Worm (Caenorhabditis elegans) whole organism, late embryonic: ENCODE measurements around the gene hpo-10.

ENCODE experiments used
- F13H6.1 ChIP-seq: sonication (generic microtip); optimal IDR thresholded peaks from 2 replicates; lab custom pipeline; 2016; ENCODE audit warnings: missing genetic modification characterization, missing compliant biosample characterization
- ama-1 ChIP-seq: fragments of 150-350 bp; optimal IDR thresholded peaks from 2 replicates; lab custom pipeline; 2014
- ceh-14 ChIP-seq: sonication (generic microtip); optimal IDR thresholded peaks from 2 replicates; lab custom pipeline; 2016; ENCODE audit warnings: missing genotype, missing genetic modification characterization, missing compliant biosample characterization
- ceh-18 ChIP-seq: sonication (generic microtip); optimal IDR thresholded peaks from 2 replicates; lab custom pipeline; 2016; ENCODE audit warnings: missing genetic modification characterization, missing compliant biosample characterization
- ceh-19 ChIP-seq: fragments of 200-800 bp; sonication (Bioruptor generic); optimal IDR thresholded peaks from 2 replicates; lab custom pipeline; 2018; ENCODE audit warnings: mild to moderate bottlenecking, missing genetic modification characterization, missing compliant biosample characterization
- ceh-31 ChIP-seq: sonication (generic microtip); optimal IDR thresholded peaks from 2 replicates; lab custom pipeline; 2016; ENCODE audit warnings: missing genetic modification characterization, missing compliant biosample characterization
- ceh-45 ChIP-seq: fragments of 200-800 bp; sonication (Bioruptor generic); IDR thresholded peaks from 2 replicates; pipeline ENCODE4 v1.3.6; 2022; ENCODE audit warnings: missing genetic modification reagents, missing genetic modification characterization, missing compliant biosample characterization
- dmd-4 ChIP-seq: sonication (generic microtip); optimal IDR thresholded peaks from 2 replicates; lab custom pipeline; 2016; ENCODE audit warnings: borderline replicate concordance, missing genetic modification characterization, missing compliant biosample characterization
- dve-1 ChIP-seq: sonication (generic microtip); optimal IDR thresholded peaks from 2 replicates; lab custom pipeline; 2017; ENCODE audit warnings: antibody characterized with exemption, mild to moderate bottlenecking, missing genetic modification characterization, missing compliant biosample characterization
- ets-4 ChIP-seq: sonication (generic microtip); optimal IDR thresholded peaks from 2 replicates; lab custom pipeline; 2016; ENCODE audit warnings: missing genetic modification characterization, missing compliant biosample characterization
- fax-1 ChIP-seq: sonication (generic microtip); optimal IDR thresholded peaks from 2 replicates; lab custom pipeline; 2016; ENCODE audit warnings: missing genotype, missing genetic modification characterization, missing compliant biosample characterization
- hlh-13 ChIP-seq: fragments of 200-800 bp; sonication (Bioruptor generic); optimal IDR thresholded peaks from 2 replicates; lab custom pipeline; 2018; ENCODE audit warnings: mild to moderate bottlenecking, missing genetic modification characterization, missing compliant biosample characterization
- hlh-30 ChIP-seq: sonication (generic microtip); optimal IDR thresholded peaks from 2 replicates; lab custom pipeline; 2017; ENCODE audit warnings: antibody characterized with exemption, missing genetic modification characterization, missing compliant biosample characterization; ENCODE audit not compliant: insufficient read depth
- hlh-6 ChIP-seq: sonication (generic microtip); optimal IDR thresholded peaks from 2 replicates; lab custom pipeline; 2016; ENCODE audit warnings: missing genotype, missing genetic modification characterization, missing compliant biosample characterization
- lim-6 ChIP-seq: sonication (generic microtip); optimal IDR thresholded peaks from 2 replicates; lab custom pipeline; 2016; ENCODE audit warnings: missing genetic modification characterization, missing compliant biosample characterization
- mec-3 ChIP-seq: sonication (generic microtip); optimal IDR thresholded peaks from 2 replicates; lab custom pipeline; 2016; ENCODE audit warnings: borderline replicate concordance, missing genetic modification characterization, missing compliant biosample characterization
- nfya-1 ChIP-seq: sonication (generic microtip); optimal IDR thresholded peaks from 2 replicates; lab custom pipeline; 2017; ENCODE audit warnings: missing genetic modification characterization, mild to moderate bottlenecking, missing compliant biosample characterization, antibody characterized with exemption, moderate library complexity
- npax-4 ChIP-seq: sonication (generic microtip); optimal IDR thresholded peaks from 2 replicates; lab custom pipeline; 2016; ENCODE audit warnings: missing genetic modification characterization, missing compliant biosample characterization
- odd-2 ChIP-seq: sonication (generic microtip); optimal IDR thresholded peaks from 2 replicates; lab custom pipeline; 2017; ENCODE audit warnings: antibody characterized with exemption, mild to moderate bottlenecking, missing genetic modification characterization, missing compliant biosample characterization
- pat-9 ChIP-seq: fragments of 200-800 bp; sonication (Bioruptor generic); optimal IDR thresholded peaks from 2 replicates; lab custom pipeline; 2018; ENCODE audit warnings: mild to moderate bottlenecking, missing genetic modification characterization, moderate library complexity, missing compliant biosample characterization
- pax-1 ChIP-seq: fragments of 150-350 bp; optimal IDR thresholded peaks from 2 replicates; lab custom pipeline; 2014; ENCODE audit warnings: missing biosample characterization, missing genetic modification characterization
- ref-2 ChIP-seq: sonication (generic microtip); optimal IDR thresholded peaks from 2 replicates; lab custom pipeline; 2016; ENCODE audit warnings: missing genetic modification characterization, missing compliant biosample characterization
- rnt-1 ChIP-seq: sonication (generic microtip); optimal IDR thresholded peaks from 2 replicates; lab custom pipeline; 2016; ENCODE audit warnings: missing genetic modification characterization, missing compliant biosample characterization
- sdc-2 ChIP-seq: sonication (generic microtip); optimal IDR thresholded peaks from 2 replicates; lab custom pipeline; 2016; ENCODE audit warnings: missing genotype, missing genetic modification characterization, missing compliant biosample characterization
- sox-2 ChIP-seq: fragments of 200-800 bp; sonication (Bioruptor generic); IDR thresholded peaks from 2 replicates; pipeline ENCODE4 v1.3.6; 2022; ENCODE audit warnings: missing genetic modification reagents, missing genetic modification characterization, missing compliant biosample characterization
- sox-4 ChIP-seq: sonication (generic microtip); optimal IDR thresholded peaks from 2 replicates; lab custom pipeline; 2017; ENCODE audit warnings: mild to moderate bottlenecking, missing genetic modification characterization, inconsistent platforms, missing compliant biosample characterization
- syd-9 ChIP-seq: sonication (generic microtip); optimal IDR thresholded peaks from 2 replicates; lab custom pipeline; 2016; ENCODE audit warnings: mild to moderate bottlenecking, missing genetic modification characterization, moderate library complexity, missing compliant biosample characterization
- tbx-2 ChIP-seq: sonication (generic microtip); optimal IDR thresholded peaks from 2 replicates; lab custom pipeline; 2016; ENCODE audit warnings: missing genetic modification characterization, missing compliant biosample characterization
- ttx-3 ChIP-seq: sonication (generic microtip); optimal IDR thresholded peaks from 2 replicates; lab custom pipeline; 2016; ENCODE audit warnings: missing genetic modification reagents, missing genetic modification characterization, missing compliant biosample characterization
- unc-3 ChIP-seq, 2 experiments: fragments of 200-800 bp in 1 of 2; sonication (Bioruptor generic) in 1 of 2; sonication (generic microtip) in 1 of 2; conservative IDR thresholded peaks in 1 of 2; optimal IDR thresholded peaks in 1 of 2; 2 replicates each; pipeline versions ENCODE4 v1.3.6 to Lab custom; 2016 to 2022; ENCODE audit warnings: missing compliant biosample characterization in 2 of 2, missing genetic modification characterization in 2 of 2, missing genetic modification reagents in 1 of 2
- unc-42 ChIP-seq: sonication (generic microtip); optimal IDR thresholded peaks from 2 replicates; lab custom pipeline; 2016; ENCODE audit warnings: missing genotype, missing genetic modification characterization, missing compliant biosample characterization
- unc-55 ChIP-seq: sonication (generic microtip); optimal IDR thresholded peaks from 2 replicates; lab custom pipeline; 2017; ENCODE audit warnings: missing biosample characterization, missing genetic modification reagents, missing genetic modification characterization
- unc-86 ChIP-seq: sonication (generic microtip); optimal IDR thresholded peaks from 2 replicates; lab custom pipeline; 2016; ENCODE audit warnings: missing genetic modification characterization, missing compliant biosample characterization
- zip-5 ChIP-seq: sonication (generic microtip); optimal IDR thresholded peaks from 2 replicates; lab custom pipeline; 2016; ENCODE audit warnings: missing genetic modification characterization, missing compliant biosample characterization

hpo-10 gene

DNA sequence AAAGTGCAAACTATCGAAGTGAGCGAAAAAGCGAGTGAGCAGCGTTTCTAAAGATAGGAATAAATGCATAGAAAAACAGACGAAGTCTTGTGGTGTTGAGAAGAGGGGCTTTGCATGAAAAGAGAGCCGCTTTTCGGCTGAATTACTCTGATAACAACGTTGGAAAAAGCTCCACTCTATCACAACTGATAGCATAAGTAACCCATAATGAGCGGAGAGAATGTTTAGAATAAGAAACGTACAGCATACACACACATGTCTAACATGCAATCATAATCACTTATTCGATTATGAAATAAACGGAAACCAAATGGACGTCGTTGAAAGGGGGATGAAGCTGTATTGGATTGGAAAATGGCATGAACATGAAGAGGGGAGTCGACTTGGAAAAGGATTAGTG lies 39.0 kb upstream of the hpo-10 start:
- peak; percentile 0 for TF ChIP-seq sdc-2 (tag; lab: Kevin White, UChicago)
- TF ChIP-seq nfya-1 (tag; lab: Kevin White, UChicago): no peak

DNA sequence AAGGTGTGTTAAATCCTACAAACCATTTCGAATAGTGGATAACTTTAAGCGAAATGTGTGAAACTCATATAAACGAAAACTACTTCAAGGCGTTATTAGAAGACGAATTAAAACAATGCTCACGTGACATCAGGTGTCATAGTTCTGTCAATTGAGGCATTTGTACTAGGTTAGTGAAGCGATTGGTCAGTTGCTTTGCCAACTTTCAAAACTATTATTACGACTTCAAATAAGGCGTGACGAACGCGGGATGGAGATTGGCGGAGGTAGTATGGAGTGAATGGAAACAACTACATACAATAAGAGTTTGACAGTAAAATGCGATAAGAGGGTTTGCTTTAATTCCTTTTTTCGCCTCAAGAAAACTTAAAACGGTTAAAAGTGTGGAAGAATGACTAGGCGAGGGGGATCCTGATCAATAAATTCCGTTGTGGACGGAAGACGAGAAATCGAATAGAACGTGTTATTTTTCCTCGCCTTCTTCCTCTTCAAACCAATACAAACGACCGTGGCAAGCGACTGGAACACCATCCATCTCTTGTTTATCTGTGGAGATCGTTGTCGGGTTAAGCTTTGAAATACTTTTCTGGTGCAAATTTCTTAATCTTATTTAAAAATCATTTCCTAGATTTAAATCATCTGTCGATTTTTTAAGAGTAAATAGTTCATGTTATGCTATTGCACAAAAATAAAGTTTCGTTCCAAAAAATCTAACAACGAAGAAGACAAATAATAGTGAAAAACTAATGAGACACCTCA lies 38.3 kb upstream of the hpo-10 start:
- no peak for TF ChIP-seq lim-6
- TF ChIP-seq pat-9 (tag; lab: Kevin White, UChicago): no peak
- no peak for TF ChIP-seq ceh-19 (GFP tag; lab: Kevin White, UChicago)
- TF ChIP-seq ceh-31: no peak
- no peak for TF ChIP-seq odd-2
- TF ChIP-seq hlh-6 (tag; lab: Kevin White, UChicago): no peak
- no peak for TF ChIP-seq F13H6.1 (tag; lab: Kevin White, UChicago)
- TF ChIP-seq ceh-45 (GFP tag; lab: Robert Waterston, UW): no peak
- no peak for TF ChIP-seq hlh-30 (tag; lab: Kevin White, UChicago)
- TF ChIP-seq nfya-1 (tag; lab: Kevin White, UChicago): no peak

DNA sequence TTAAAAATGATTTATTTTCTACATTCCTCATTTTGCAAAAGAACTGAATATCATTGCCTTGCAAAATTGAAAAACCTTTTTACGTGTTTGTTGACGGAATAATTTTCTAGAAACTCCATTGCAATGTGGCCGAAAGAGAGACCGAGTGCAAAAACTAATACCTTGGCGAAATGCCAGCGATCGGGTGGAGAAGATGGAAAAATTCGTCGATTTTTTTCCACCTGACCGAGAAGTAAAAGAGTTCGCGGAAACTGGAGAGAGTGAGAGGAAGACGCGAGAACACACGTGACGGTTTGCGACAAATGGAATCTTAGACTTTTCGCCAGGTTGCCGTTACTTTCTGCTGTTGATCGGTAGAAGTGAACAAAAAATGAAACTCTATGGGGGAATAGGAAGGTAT lies 37.6 kb upstream of the hpo-10 start:
- no peak for TF ChIP-seq mec-3 (tag; lab: Kevin White, UChicago)
- no peak for TF ChIP-seq ceh-31
- peak; percentile 51 for TF ChIP-seq hlh-30 (tag; lab: Kevin White, UChicago)

DNA sequence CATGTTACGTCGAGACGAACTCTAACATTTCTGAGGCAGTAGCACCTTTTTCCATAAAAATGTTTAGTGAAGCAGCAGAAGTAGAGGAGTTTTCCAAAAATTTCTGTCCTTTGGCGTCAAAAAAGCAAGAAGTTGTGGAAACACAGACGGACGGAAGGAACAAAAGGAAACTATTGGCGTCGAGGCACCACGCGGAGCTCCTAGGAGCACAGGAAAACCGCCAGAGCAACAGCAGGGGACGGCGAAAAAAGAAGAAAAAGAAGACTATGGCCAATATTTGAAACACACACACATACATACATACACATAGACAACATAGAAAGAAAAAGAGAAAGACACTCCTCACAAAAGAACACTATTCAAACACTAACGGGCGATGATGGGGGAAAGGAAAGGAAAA lies 36.4 kb upstream of the hpo-10 start:
- TF ChIP-seq dmd-4 (no peak), ceh-45 (GFP tag; lab: Robert Waterston, UW) (0 out of 2 replicates have a peak, but pooled peaks have one; percentile 39), unc-42 (tag; lab: Kevin White, UChicago) (no peak), zip-5 (tag; lab: Kevin White, UChicago) (no peak), sox-4 (tag; lab: Kevin White, UChicago) (no peak), ets-4 (tag; lab: Kevin White, UChicago) (peak; percentile 53), ceh-31 (peak; percentile 27), pax-1 (no peak), dve-1 (tag; lab: Kevin White, UChicago) (no peak)

DNA sequence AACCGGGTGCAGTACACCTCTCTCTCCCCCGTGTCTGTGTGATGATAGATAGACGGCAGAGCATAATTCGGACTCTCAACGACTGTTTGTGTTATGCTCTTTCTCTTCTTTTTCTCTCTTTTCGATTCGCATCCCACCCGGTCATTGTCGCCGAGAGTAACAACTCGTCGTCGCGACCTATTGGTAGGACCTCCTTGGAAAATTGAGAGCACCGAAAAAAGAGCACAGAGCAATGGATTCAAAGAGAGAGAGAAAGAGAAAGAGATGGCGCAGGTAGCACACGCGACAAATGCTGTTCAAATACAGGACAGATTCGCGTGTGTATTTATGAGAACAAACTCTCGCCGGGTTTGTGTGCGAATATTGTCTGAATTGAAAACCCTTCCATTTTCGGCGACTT lies 35.6 kb upstream of the hpo-10 start:
- TF ChIP-seq sdc-2 (tag; lab: Kevin White, UChicago) (no peak), unc-86 (no peak), fax-1 (tag; lab: Kevin White, UChicago) (no peak), syd-9 (no peak), unc-3 (GFP tag; conservative IDR thresholded peaks at IDR 0.05; lab: Robert Waterston, UW) (no peak), unc-3 (tag; optimal IDR thresholded peaks at IDR 0.05; lab: Kevin White, UChicago) (no peak), ets-4 (tag; lab: Kevin White, UChicago) (peak; percentile 56), ama-1 (no peak), tbx-2 (peak; percentile 16), rnt-1 (no peak), ttx-3 (tag; lab: Kevin White, UChicago) (no peak), ref-2 (peak; percentile 11), npax-4 (no peak), ceh-18 (tag; lab: Kevin White, UChicago) (peak; percentile 17), hlh-13 (GFP tag; lab: Kevin White, UChicago) (no peak)
- TF ChIP-seq, all 69 proteins: peak for 4

DNA sequence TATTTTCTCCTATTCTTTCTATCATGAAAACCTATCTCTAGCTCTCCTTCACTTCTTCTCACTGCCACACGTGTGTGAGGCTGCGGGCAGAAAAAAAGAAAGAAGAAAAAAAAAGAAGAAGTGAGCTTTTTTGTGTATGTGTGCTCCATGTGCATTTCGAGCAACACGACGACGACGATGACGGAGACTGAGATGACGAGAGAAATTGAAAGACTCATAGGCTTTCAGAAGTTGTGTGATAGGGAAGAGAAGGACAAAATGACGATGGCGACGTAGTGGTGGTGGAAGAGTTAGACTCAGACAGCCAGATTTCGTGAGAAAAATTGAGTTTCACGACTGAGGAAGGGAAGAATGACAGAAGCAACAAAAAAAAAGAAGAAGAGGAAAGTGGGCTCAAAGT lies 33.8 kb upstream of the hpo-10 start:
- peak; percentile 20 for TF ChIP-seq ceh-18 (tag; lab: Kevin White, UChicago)
- TF ChIP-seq unc-42 (tag; lab: Kevin White, UChicago): peak; percentile 83
- TF ChIP-seq ceh-14 (tag; lab: Kevin White, UChicago): peak; percentile 4
- TF ChIP-seq odd-2: no peak
- TF ChIP-seq ceh-31: peak; percentile 58
- TF ChIP-seq sox-2 (GFP tag; lab: Robert Waterston, UW): no peak
- TF ChIP-seq nfya-1 (tag; lab: Kevin White, UChicago): peak; percentile 38
- TF ChIP-seq dmd-4: no peak
- peak; percentile 21 for TF ChIP-seq unc-55
- no peak for TF ChIP-seq pax-1
- TF ChIP-seq tbx-2: peak; percentile 29
